Worm (Caenorhabditis elegans) whole organism, L4/young adult: Measurements from ENCODE around the gene R05G9.3.

ENCODE experiments used
- W03F9.2 ChIP-seq: fragments of 150-350 bp; optimal IDR thresholded peaks from 2 replicates; lab custom pipeline; 2014; ENCODE audit warnings: missing biosample characterization, missing genetic modification characterization
- dao-5 ChIP-seq: sonication (generic microtip); optimal IDR thresholded peaks from 2 replicates; lab custom pipeline; 2016; ENCODE audit warnings: missing genotype, missing genetic modification characterization, moderate library complexity, missing compliant biosample characterization
- him-1 ChIP-seq: sonication (generic microtip); optimal IDR thresholded peaks from 2 replicates; lab custom pipeline; 2016; ENCODE audit warnings: missing genotype, missing genetic modification reagents, missing genetic modification characterization, missing compliant biosample characterization

ce11 chrII:6489711-6490184 is 11.6 kb downstream of the R05G9.3 start, which contains the start of the genes snr-3 and rsp-5:
- TF ChIP-seq him-1 (tag; lab: Kevin White, UChicago) (peak; percentile 7), dao-5 (tag; lab: Kevin White, UChicago) (no peak), W03F9.2 (tag; lab: Kevin White, UChicago) (peak; percentile 70)
